Fruit fly (Drosophila melanogaster): ENCODE measurements around the gene Cyp28c1.

Gene Cyp28c1

dm6 chrX:11792415-11793328, 46.7 kb upstream of the Cyp28c1 start, which contains the start of gene CkIIbeta (continued):
- TF ChIP-seq spab (GFP tag; optimal IDR thresholded peaks at IDR 0.05) (no peak), pdm3 (GFP tag; optimal IDR thresholded peaks at IDR 0.05) (no peak), Ets21C (GFP tag; optimal IDR thresholded peaks at IDR 0.05) (no peak), Ets96B (tag; optimal IDR thresholded peaks at IDR 0.05) (no peak), CG11902 (GFP tag; optimal IDR thresholded peaks at IDR 0.05) (no peak), CG11294 (GFP tag; IDR thresholded peaks at IDR 0.05) (no peak), ss (GFP tag; optimal IDR thresholded peaks at IDR 0.05) (peak; percentile 30 to 46), Eip93F (GFP tag; optimal IDR thresholded peaks at IDR 0.05) (no peak), dac (GFP tag; optimal IDR thresholded peaks at IDR 0.05) (no peak), Eip78C (GFP tag) (peak; percentile 83), Eip75B (GFP tag; optimal IDR thresholded peaks at IDR 0.05) (no peak), eg (GFP tag; IDR thresholded peaks at IDR 0.05) (no peak), esn (GFP tag; optimal IDR thresholded peaks at IDR 0.05) (peak; percentile 39), Gug (GFP tag; IDR thresholded peaks at IDR 0.05) (no peak), achi (GFP tag; optimal IDR thresholded peaks at IDR 0.05) (no peak)

DNA sequence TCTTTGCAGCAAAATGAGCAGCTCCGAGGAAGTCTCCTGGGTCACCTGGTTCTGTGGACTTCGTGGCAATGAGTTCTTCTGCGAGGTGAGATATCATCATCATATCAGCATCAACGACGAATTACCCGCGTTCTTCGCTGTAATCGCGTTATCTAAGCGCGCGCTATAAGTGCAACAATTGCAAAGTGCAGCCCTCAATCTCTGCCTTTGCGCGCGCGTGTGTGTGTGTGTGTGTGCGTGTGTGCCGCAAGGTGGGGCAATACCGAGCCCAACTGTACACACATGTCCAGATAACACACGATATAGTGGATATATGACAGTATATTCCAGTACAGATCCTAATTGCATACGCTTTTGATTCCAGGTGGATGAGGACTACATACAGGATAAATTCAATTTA, 46.0 kb upstream of the Cyp28c1 start:
- no peak for TF ChIP-seq CG3032 (tag; optimal IDR thresholded peaks at IDR 0.05)
- TF ChIP-seq Gug (GFP tag; IDR thresholded peaks at IDR 0.05), result no peak
- TF ChIP-seq CG3919 (GFP tag; optimal IDR thresholded peaks at IDR 0.05), result no peak
- TF ChIP-seq svp (GFP tag), result no peak
- TF ChIP-seq acj6 (GFP tag; optimal IDR thresholded peaks at IDR 0.05), result no peak
- TF ChIP-seq pdm3 (GFP tag; optimal IDR thresholded peaks at IDR 0.05), result no peak
- no peak for TF ChIP-seq CG11762 (GFP tag; optimal IDR thresholded peaks at IDR 0.05; ENCODE audit: insufficient read depth)
- no peak for TF ChIP-seq Blimp-1 (GFP tag; optimal IDR thresholded peaks at IDR 0.05)
- TF ChIP-seq fkh (GFP tag; optimal IDR thresholded peaks at IDR 0.05), result no peak
- no peak for TF ChIP-seq lz (GFP tag; optimal IDR thresholded peaks at IDR 0.05)
- no peak for TF ChIP-seq fd85E (GFP tag; optimal IDR thresholded peaks at IDR 0.05)
- TF ChIP-seq dsx (GFP tag; optimal IDR thresholded peaks at IDR 0.05; ENCODE audit: poor library complexity, severe bottlenecking), result no peak
- no peak for TF ChIP-seq CG7368 (GFP tag; optimal IDR thresholded peaks at IDR 0.05)
- no peak for TF ChIP-seq fd59A (GFP tag; optimal IDR thresholded peaks at IDR 0.05)
- TF ChIP-seq Sox15 (GFP tag; optimal IDR thresholded peaks at IDR 0.05), result no peak
- no peak for TF ChIP-seq Sox102F (GFP tag; optimal IDR thresholded peaks at IDR 0.05)
- TF ChIP-seq CG6808 (GFP tag; optimal IDR thresholded peaks at IDR 0.05), result no peak

DNA sequence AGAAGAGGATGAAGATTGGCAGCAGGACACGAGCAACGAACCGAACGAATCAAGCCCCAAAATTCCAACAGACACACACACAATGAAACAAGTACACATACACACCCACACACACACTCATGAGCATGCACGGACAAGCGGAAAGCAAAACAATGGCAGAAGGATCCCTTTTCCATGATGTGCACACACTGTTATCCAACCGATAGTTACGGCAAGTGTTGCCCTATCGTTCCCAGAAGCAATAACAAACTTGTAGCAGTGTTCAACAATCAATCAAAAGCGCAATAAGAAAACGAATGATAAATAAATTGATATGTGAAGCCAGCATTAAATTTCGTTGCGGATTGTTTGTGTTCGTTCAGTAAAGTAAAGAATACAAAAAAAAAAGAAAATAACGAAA, 42.5 kb upstream of the Cyp28c1 start:
- TF ChIP-seq CG16779 (tag; optimal IDR thresholded peaks at IDR 0.05) (no peak), dac (GFP tag; optimal IDR thresholded peaks at IDR 0.05) (no peak), Sox14 (GFP tag; optimal IDR thresholded peaks at IDR 0.05) (no peak), CG1621 (tag; optimal IDR thresholded peaks at IDR 0.05) (no peak), CG11294 (GFP tag; IDR thresholded peaks at IDR 0.05) (no peak), salr (GFP tag; optimal IDR thresholded peaks at IDR 0.05) (no peak), CG4318 (GFP tag; optimal IDR thresholded peaks at IDR 0.05) (no peak), cyc (GFP tag; optimal IDR thresholded peaks at IDR 0.05) (no peak), Hr4 (GFP tag; optimal IDR thresholded peaks at IDR 0.05) (no peak), Sox102F (GFP tag; optimal IDR thresholded peaks at IDR 0.05) (no peak), pdm3 (GFP tag; optimal IDR thresholded peaks at IDR 0.05) (no peak), CG31627 (GFP tag; optimal IDR thresholded peaks at IDR 0.05) (no peak), CG6808 (GFP tag; optimal IDR thresholded peaks at IDR 0.05) (no peak), CG34406 (GFP tag; optimal IDR thresholded peaks at IDR 0.05) (no peak), CG11762 (GFP tag; optimal IDR thresholded peaks at IDR 0.05; ENCODE audit: insufficient read depth) (no peak), CG3032 (tag; optimal IDR thresholded peaks at IDR 0.05) (no peak)
